Worm (Caenorhabditis elegans): ENCODE results near the gene F53A2.11.
A peak's percentile ranks its signal among the peaks of the same experiment; 100 is the strongest.

Gene F53A2.11

DNA sequence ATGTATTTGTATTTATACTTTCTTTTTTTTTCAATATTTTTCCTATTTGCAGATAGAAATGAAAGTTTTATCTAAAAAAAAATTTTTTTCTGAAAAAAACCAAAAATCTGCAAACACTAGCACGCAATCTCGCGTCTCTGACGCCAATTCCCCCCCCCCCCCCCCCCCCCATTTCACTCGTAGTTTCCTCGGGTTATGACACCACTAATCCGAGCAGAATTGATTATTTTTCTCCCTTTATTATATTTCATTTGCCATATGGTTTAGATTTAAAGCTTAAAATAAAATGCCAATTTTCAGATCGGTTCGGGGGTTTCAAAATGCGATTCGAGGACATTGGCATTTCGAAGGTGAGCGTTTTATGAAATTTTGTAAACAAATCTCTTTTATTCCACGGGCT is 24.3 kb upstream of the F53A2.11 start, which contains the start of gene mtm-6:
Gene mtm-6 (plus strand): TSS at position 301 of the 400 bp plus-strand sequence.
- no peak for TF ChIP-seq eyg-1 (tag; optimal IDR thresholded peaks at IDR 0.05)
- peak; percentile 48 for TF ChIP-seq K02D7.2 (tag; optimal IDR thresholded peaks at IDR 0.05)

DNA sequence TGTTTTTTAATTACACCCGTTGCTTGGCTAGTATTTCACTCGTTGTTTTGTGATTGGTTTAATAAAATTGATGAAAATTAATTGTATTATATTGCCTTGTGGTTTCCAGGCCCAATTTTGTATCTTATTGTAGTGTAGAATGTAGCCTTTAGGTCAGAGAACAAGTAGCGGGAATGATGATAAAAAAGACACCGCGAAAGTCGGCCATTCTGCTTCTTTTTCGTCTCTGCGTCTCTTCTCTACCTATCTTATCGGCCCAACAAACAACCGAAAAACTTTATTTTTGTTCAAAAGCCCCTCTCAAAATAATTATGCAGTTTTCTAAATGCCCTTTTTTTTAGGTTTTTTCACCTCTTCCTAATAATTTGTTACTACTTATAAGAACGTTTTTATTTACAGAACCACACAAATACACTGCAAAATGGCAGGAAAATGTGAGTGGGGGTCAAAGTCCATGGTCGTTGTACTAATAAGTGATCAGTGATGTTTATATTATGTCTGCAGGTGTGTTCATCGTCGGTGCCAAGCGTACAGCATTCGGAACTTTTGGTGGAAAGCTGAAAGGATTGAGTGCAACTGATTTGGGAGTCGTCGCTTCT is 22.2 kb upstream of the F53A2.11 start, which contains the start of gene acaa-2:
Gene acaa-2 (plus strand): TSS at position 400 of the 599 bp plus-strand sequence.
- TF ChIP-seq sox-4 (tag; optimal IDR thresholded peaks at IDR 0.05) (no peak), dve-1 (tag; optimal IDR thresholded peaks at IDR 0.05) (peak; percentile 11), gmeb-2 (tag; optimal IDR thresholded peaks at IDR 0.05) (no peak), K02D7.2 (tag; optimal IDR thresholded peaks at IDR 0.05) (no peak), ceh-9 (tag; optimal IDR thresholded peaks at IDR 0.05) (no peak), pqm-1 (tag; optimal IDR thresholded peaks at IDR 0.05) (no peak), nhr-11 (tag; optimal IDR thresholded peaks at IDR 0.05) (no peak), elt-2 (tag; optimal IDR thresholded peaks at IDR 0.05) (peak; percentile 49)

- TF ChIP-seq ceh-24 (tag; optimal IDR thresholded peaks at IDR 0.05) (no peak), dve-1 (tag; optimal IDR thresholded peaks at IDR 0.05) (no peak), ceh-18 (tag; optimal IDR thresholded peaks at IDR 0.05) (no peak), che-1 (tag; optimal IDR thresholded peaks at IDR 0.05) (no peak), hlh-15 (tag; optimal IDR thresholded peaks at IDR 0.05) (no peak), ztf-16 (tag; optimal IDR thresholded peaks at IDR 0.05) (no peak), npax-4 (tag; optimal IDR thresholded peaks at IDR 0.05) (no peak), ceh-9 (tag; optimal IDR thresholded peaks at IDR 0.05) (no peak), pax-1 (tag; optimal IDR thresholded peaks at IDR 0.05) (no peak)
Observed at ce11 chrIII:13343562-13344139, 21.2 kb upstream of the F53A2.11 start.

- no peak for TF ChIP-seq tbx-2 (tag; optimal IDR thresholded peaks at IDR 0.05)
- TF ChIP-seq ets-4 (tag; optimal IDR thresholded peaks at IDR 0.05) = no peak
- TF ChIP-seq sox-2 (GFP tag; IDR thresholded peaks at IDR 0.05) = no peak
- TF ChIP-seq F13H6.1 (tag; optimal IDR thresholded peaks at IDR 0.05) = no peak
- no peak for TF ChIP-seq ceh-30 (tag; optimal IDR thresholded peaks at IDR 0.05)
- no peak for TF ChIP-seq Y22D7AL.16 (tag; optimal IDR thresholded peaks at IDR 0.05)
- TF ChIP-seq ztf-16 (tag; optimal IDR thresholded peaks at IDR 0.05) = no peak
- TF ChIP-seq lin-11 (tag; optimal IDR thresholded peaks at IDR 0.05) = no peak
- TF ChIP-seq ceh-18 (tag; optimal IDR thresholded peaks at IDR 0.05) = no peak
- TF ChIP-seq ttx-3 (tag; optimal IDR thresholded peaks at IDR 0.05) = no peak
- TF ChIP-seq unc-3 (GFP tag; conservative IDR thresholded peaks at IDR 0.05) = no peak
- TF ChIP-seq unc-3 (tag; optimal IDR thresholded peaks at IDR 0.05) = no peak
- TF ChIP-seq fax-1 (tag; optimal IDR thresholded peaks at IDR 0.05) = no peak
- TF ChIP-seq sox-4 (tag; optimal IDR thresholded peaks at IDR 0.05) = no peak
Observed at ce11 chrIII:13343117-13343516, 20.6 kb upstream of the F53A2.11 start, which contains the start of gene ife-1. Gene ife-1, plus strand, starts transcription at chrIII:13343417.

ce11 chrIII:13342079-13342734 is 19.7 kb upstream of the F53A2.11 start, which contains the start of gene dro-1:
Gene dro-1, plus strand, starts transcription at chrIII:13342684.
- TF ChIP-seq hlh-30 (tag; optimal IDR thresholded peaks at IDR 0.05; ENCODE audit: insufficient read depth) (no peak), unc-55 (GFP tag; optimal IDR thresholded peaks at IDR 0.05) (no peak), sox-2 (GFP tag; IDR thresholded peaks at IDR 0.05) (no peak), ceh-6 (GFP tag; optimal IDR thresholded peaks at IDR 0.05) (no peak), madf-2 (tag; optimal IDR thresholded peaks at IDR 0.05) (no peak), ceh-48 (tag; optimal IDR thresholded peaks at IDR 0.05) (no peak), nfya-1 (tag; optimal IDR thresholded peaks at IDR 0.05) (no peak), pag-3 (tag; optimal IDR thresholded peaks at IDR 0.05; ENCODE audit: borderline replicate concordance) (no peak)
